Worm (Caenorhabditis elegans) whole organism, late embryonic: ENCODE data around the gene R10D12.13.
A peak's percentile ranks its signal among the peaks of the same experiment; 100 is the strongest.

ENCODE experiments used
- F13H6.1 ChIP-seq: sonication (generic microtip); optimal IDR thresholded peaks from 2 replicates; lab custom pipeline; 2016; ENCODE audit warnings: missing genetic modification characterization, missing compliant biosample characterization
- K09A11.1 ChIP-seq: sonication (generic microtip); optimal IDR thresholded peaks from 2 replicates; lab custom pipeline; 2017; ENCODE audit warnings: antibody characterized with exemption, mild to moderate bottlenecking, missing genetic modification characterization, missing compliant biosample characterization; ENCODE audit not compliant: insufficient read depth
- T23F11.4 ChIP-seq: fragments of 200-800 bp; sonication (Bioruptor generic); optimal IDR thresholded peaks from 2 replicates; lab custom pipeline; 2018; ENCODE audit warnings: mild to moderate bottlenecking, missing genetic modification characterization, missing compliant biosample characterization
- Y22D7AL.16 ChIP-seq: sonication (generic microtip); optimal IDR thresholded peaks from 2 replicates; lab custom pipeline; 2016; ENCODE audit warnings: missing genetic modification characterization, missing compliant biosample characterization
- ceh-14 ChIP-seq: sonication (generic microtip); optimal IDR thresholded peaks from 2 replicates; lab custom pipeline; 2016; ENCODE audit warnings: missing genotype, missing genetic modification characterization, missing compliant biosample characterization
- ceh-19 ChIP-seq: fragments of 200-800 bp; sonication (Bioruptor generic); optimal IDR thresholded peaks from 2 replicates; lab custom pipeline; 2018; ENCODE audit warnings: mild to moderate bottlenecking, missing genetic modification characterization, missing compliant biosample characterization
- ceh-2 ChIP-seq: sonication (generic microtip); optimal IDR thresholded peaks from 2 replicates; lab custom pipeline; 2016; ENCODE audit warnings: missing genotype, missing genetic modification characterization, missing compliant biosample characterization
- ceh-22 ChIP-seq: sonication (generic microtip); optimal IDR thresholded peaks from 2 replicates; lab custom pipeline; 2017; ENCODE audit warnings: missing biosample characterization, missing genetic modification characterization
- ceh-30 ChIP-seq: fragments of 150-350 bp; optimal IDR thresholded peaks from 2 replicates; lab custom pipeline; 2014; ENCODE audit warnings: missing biosample characterization, missing genetic modification characterization
- ceh-31 ChIP-seq: sonication (generic microtip); optimal IDR thresholded peaks from 2 replicates; lab custom pipeline; 2016; ENCODE audit warnings: missing genetic modification characterization, missing compliant biosample characterization
- ceh-34 ChIP-seq: sonication (generic microtip); optimal IDR thresholded peaks from 2 replicates; lab custom pipeline; 2016; ENCODE audit warnings: mild to moderate bottlenecking, missing genetic modification characterization, missing compliant biosample characterization
- ceh-45 ChIP-seq: fragments of 200-800 bp; sonication (Bioruptor generic); IDR thresholded peaks from 2 replicates; pipeline ENCODE4 v1.3.6; 2022; ENCODE audit warnings: missing genetic modification reagents, missing genetic modification characterization, missing compliant biosample characterization
- ceh-48 ChIP-seq: sonication (generic microtip); optimal IDR thresholded peaks from 2 replicates; lab custom pipeline; 2016; ENCODE audit warnings: missing genetic modification characterization, inconsistent platforms, missing compliant biosample characterization
- ceh-6 ChIP-seq: fragments of 200-800 bp; sonication (Bioruptor generic); optimal IDR thresholded peaks from 2 replicates; lab custom pipeline; 2018; ENCODE audit warnings: mild to moderate bottlenecking, missing genetic modification characterization, missing compliant biosample characterization
- che-1 ChIP-seq: sonication (generic microtip); optimal IDR thresholded peaks from 2 replicates; lab custom pipeline; 2016; ENCODE audit warnings: mild to moderate bottlenecking, missing genetic modification characterization, missing compliant biosample characterization
- dmd-4 ChIP-seq: sonication (generic microtip); optimal IDR thresholded peaks from 2 replicates; lab custom pipeline; 2016; ENCODE audit warnings: borderline replicate concordance, missing genetic modification characterization, missing compliant biosample characterization
- elt-2 ChIP-seq: sonication (generic microtip); optimal IDR thresholded peaks from 2 replicates; lab custom pipeline; 2016; ENCODE audit warnings: missing genetic modification reagents, missing genetic modification characterization, missing compliant biosample characterization
- ets-4 ChIP-seq: sonication (generic microtip); optimal IDR thresholded peaks from 2 replicates; lab custom pipeline; 2016; ENCODE audit warnings: missing genetic modification characterization, missing compliant biosample characterization
- eyg-1 ChIP-seq: sonication (generic microtip); optimal IDR thresholded peaks from 2 replicates; lab custom pipeline; 2016; ENCODE audit warnings: missing genotype, missing genetic modification characterization, missing compliant biosample characterization
- fax-1 ChIP-seq: sonication (generic microtip); optimal IDR thresholded peaks from 2 replicates; lab custom pipeline; 2016; ENCODE audit warnings: missing genotype, missing genetic modification characterization, missing compliant biosample characterization
- hlh-13 ChIP-seq: fragments of 200-800 bp; sonication (Bioruptor generic); optimal IDR thresholded peaks from 2 replicates; lab custom pipeline; 2018; ENCODE audit warnings: mild to moderate bottlenecking, missing genetic modification characterization, missing compliant biosample characterization
- lin-11 ChIP-seq: fragments of 200-800 bp; sonication (Bioruptor generic); optimal IDR thresholded peaks from 2 replicates; lab custom pipeline; 2018; ENCODE audit warnings: mild to moderate bottlenecking, missing genetic modification characterization, missing compliant biosample characterization
- madf-2 ChIP-seq: sonication (generic microtip); optimal IDR thresholded peaks from 2 replicates; lab custom pipeline; 2017; ENCODE audit warnings: missing genetic modification characterization, missing compliant biosample characterization
- nfya-1 ChIP-seq: sonication (generic microtip); optimal IDR thresholded peaks from 2 replicates; lab custom pipeline; 2017; ENCODE audit warnings: missing genetic modification characterization, mild to moderate bottlenecking, missing compliant biosample characterization, antibody characterized with exemption, moderate library complexity
- npax-4 ChIP-seq: sonication (generic microtip); optimal IDR thresholded peaks from 2 replicates; lab custom pipeline; 2016; ENCODE audit warnings: missing genetic modification characterization, missing compliant biosample characterization
- pat-9 ChIP-seq: fragments of 200-800 bp; sonication (Bioruptor generic); optimal IDR thresholded peaks from 2 replicates; lab custom pipeline; 2018; ENCODE audit warnings: mild to moderate bottlenecking, missing genetic modification characterization, moderate library complexity, missing compliant biosample characterization
- pax-1 ChIP-seq: fragments of 150-350 bp; optimal IDR thresholded peaks from 2 replicates; lab custom pipeline; 2014; ENCODE audit warnings: missing biosample characterization, missing genetic modification characterization
- pha-4 ChIP-seq: fragments of 150-350 bp; optimal IDR thresholded peaks from 2 replicates; lab custom pipeline; 2018; ENCODE audit warnings: missing biosample characterization, missing genetic modification reagents, missing genetic modification characterization
- pqm-1 ChIP-seq: sonication (generic microtip); optimal IDR thresholded peaks from 2 replicates; lab custom pipeline; 2016; ENCODE audit warnings: missing genetic modification characterization, missing compliant biosample characterization
- pros-1 ChIP-seq: fragments of 150-350 bp; optimal IDR thresholded peaks from 2 replicates; lab custom pipeline; 2014; ENCODE audit warnings: missing biosample characterization, missing genetic modification reagents, missing genetic modification characterization
- ref-2 ChIP-seq: sonication (generic microtip); optimal IDR thresholded peaks from 2 replicates; lab custom pipeline; 2016; ENCODE audit warnings: missing genetic modification characterization, missing compliant biosample characterization
- sox-2 ChIP-seq: fragments of 200-800 bp; sonication (Bioruptor generic); IDR thresholded peaks from 2 replicates; pipeline ENCODE4 v1.3.6; 2022; ENCODE audit warnings: missing genetic modification reagents, missing genetic modification characterization, missing compliant biosample characterization
- sox-4 ChIP-seq: sonication (generic microtip); optimal IDR thresholded peaks from 2 replicates; lab custom pipeline; 2017; ENCODE audit warnings: mild to moderate bottlenecking, missing genetic modification characterization, inconsistent platforms, missing compliant biosample characterization
- tbx-2 ChIP-seq: sonication (generic microtip); optimal IDR thresholded peaks from 2 replicates; lab custom pipeline; 2016; ENCODE audit warnings: missing genetic modification characterization, missing compliant biosample characterization
- tbx-7 ChIP-seq: sonication (generic microtip); optimal IDR thresholded peaks from 2 replicates; lab custom pipeline; 2016; ENCODE audit warnings: missing genotype, missing genetic modification characterization, missing compliant biosample characterization
- ttx-3 ChIP-seq: sonication (generic microtip); optimal IDR thresholded peaks from 2 replicates; lab custom pipeline; 2016; ENCODE audit warnings: missing genetic modification reagents, missing genetic modification characterization, missing compliant biosample characterization
- unc-3 ChIP-seq, 2 experiments: fragments of 200-800 bp in 1 of 2; sonication (Bioruptor generic) in 1 of 2; sonication (generic microtip) in 1 of 2; conservative IDR thresholded peaks in 1 of 2; optimal IDR thresholded peaks in 1 of 2; 2 replicates each; pipeline versions ENCODE4 v1.3.6 to Lab custom; 2016 to 2022; ENCODE audit warnings: missing compliant biosample characterization in 2 of 2, missing genetic modification characterization in 2 of 2, missing genetic modification reagents in 1 of 2
- unc-55 ChIP-seq: sonication (generic microtip); optimal IDR thresholded peaks from 2 replicates; lab custom pipeline; 2017; ENCODE audit warnings: missing biosample characterization, missing genetic modification reagents, missing genetic modification characterization
- unc-86 ChIP-seq: sonication (generic microtip); optimal IDR thresholded peaks from 2 replicates; lab custom pipeline; 2016; ENCODE audit warnings: missing genetic modification characterization, missing compliant biosample characterization

The R10D12.13 gene

DNA sequence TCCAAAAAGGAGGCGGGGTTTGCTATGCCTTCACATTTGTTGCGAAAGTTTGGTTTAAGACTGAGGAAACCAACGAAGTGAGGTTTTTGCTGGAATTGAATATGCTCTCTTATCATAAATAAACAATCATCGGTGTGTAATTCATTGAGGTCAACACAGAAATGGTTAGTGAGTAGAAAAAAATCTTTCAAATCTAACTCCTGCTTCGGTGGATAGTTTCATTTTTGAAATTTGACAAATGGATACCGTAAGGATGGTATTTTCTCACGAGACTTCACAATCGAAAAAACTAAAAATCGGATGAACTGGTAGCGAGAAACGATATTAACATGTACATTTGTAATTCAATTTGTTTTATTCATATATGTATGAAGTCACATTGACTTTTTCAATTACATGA, 18.6 kb downstream of the R10D12.13 start, which contains the start of gene eol-1:
Gene eol-1, minus strand, starts transcription at position 101 of the 400 bp plus-strand sequence.
- TF ChIP-seq tbx-2 (tag; lab: Kevin White, UChicago) (no peak), tbx-7 (tag; lab: Kevin White, UChicago) (no peak), ceh-22 (no peak), unc-3 (GFP tag; conservative IDR thresholded peaks at IDR 0.05; lab: Robert Waterston, UW) (no peak), unc-3 (tag; optimal IDR thresholded peaks at IDR 0.05; lab: Kevin White, UChicago) (no peak), ceh-48 (tag; lab: Kevin White, UChicago) (no peak), ceh-30 (tag; lab: Kevin White, UChicago) (no peak), T23F11.4 (GFP tag; lab: Kevin White, UChicago) (no peak), pat-9 (tag; lab: Kevin White, UChicago) (no peak), madf-2 (tag; lab: Kevin White, UChicago) (no peak), ets-4 (no peak), eyg-1 (tag; lab: Kevin White, UChicago) (no peak), ceh-14 (no peak)

DNA sequence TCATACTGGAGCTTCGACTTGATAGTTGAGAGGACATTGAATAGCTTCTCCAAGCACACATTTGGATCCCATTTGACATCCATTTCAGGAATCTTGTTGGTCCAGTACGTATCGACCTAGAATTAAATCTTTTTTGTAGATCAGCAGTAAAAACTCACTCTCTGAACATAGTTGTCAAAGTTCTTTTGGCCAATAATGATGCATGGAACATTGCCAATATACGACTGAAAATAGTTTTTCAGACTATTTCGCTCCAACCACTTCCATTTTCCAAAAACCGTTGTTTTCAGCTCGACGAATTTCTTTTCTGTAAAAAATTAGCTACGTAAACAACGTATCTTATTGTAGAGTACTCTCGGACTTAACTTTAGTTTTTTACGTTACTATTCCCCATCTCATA, 19.5 kb downstream of the R10D12.13 start:
- TF ChIP-seq ref-2 (tag; lab: Kevin White, UChicago) (no peak), ttx-3 (tag; lab: Kevin White, UChicago) (no peak), pqm-1 (tag; lab: Kevin White, UChicago) (no peak), nfya-1 (tag; lab: Kevin White, UChicago) (no peak), tbx-2 (tag; lab: Kevin White, UChicago) (no peak), K09A11.1 (tag; lab: Kevin White, UChicago) (no peak), ceh-2 (no peak), pros-1 (tag; lab: Kevin White, UChicago) (no peak)

DNA sequence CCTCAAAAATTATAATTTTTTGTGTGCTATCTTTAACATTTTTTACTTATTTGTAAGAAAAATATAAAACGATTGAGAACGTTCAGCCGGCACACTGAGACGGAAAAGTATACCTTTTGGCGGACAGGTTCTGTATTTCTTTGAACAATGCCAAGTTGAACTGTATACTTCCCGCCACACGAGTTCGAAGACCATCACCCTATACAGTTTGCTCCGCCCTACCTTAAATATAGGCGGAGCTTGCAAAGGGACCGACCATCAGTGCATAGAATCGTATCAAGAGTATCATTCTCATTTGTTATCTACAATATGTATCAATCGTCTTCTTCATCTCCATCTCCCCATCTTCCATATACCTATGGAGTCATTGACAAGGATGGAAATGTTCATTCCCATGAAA, 22.6 kb downstream of the R10D12.13 start, which contains the start of gene end-1:
Gene end-1, plus strand, starts transcription at position 301 of the 400 bp plus-strand sequence.
- TF ChIP-seq dmd-4: no peak
- TF ChIP-seq ceh-31 (tag; lab: Kevin White, UChicago): no peak
- TF ChIP-seq npax-4 (tag; lab: Kevin White, UChicago): no peak
- TF ChIP-seq elt-2: no peak
- no peak for TF ChIP-seq unc-3 (GFP tag; conservative IDR thresholded peaks at IDR 0.05; lab: Robert Waterston, UW)
- no peak for TF ChIP-seq unc-3 (tag; optimal IDR thresholded peaks at IDR 0.05; lab: Kevin White, UChicago)
- TF ChIP-seq pax-1 (tag; lab: Kevin White, UChicago): no peak
- TF ChIP-seq che-1 (tag; lab: Kevin White, UChicago): no peak
- no peak for TF ChIP-seq hlh-13 (GFP tag; lab: Kevin White, UChicago)
- TF ChIP-seq tbx-2 (tag; lab: Kevin White, UChicago): no peak
- no peak for TF ChIP-seq sox-4 (tag; lab: Kevin White, UChicago)

DNA sequence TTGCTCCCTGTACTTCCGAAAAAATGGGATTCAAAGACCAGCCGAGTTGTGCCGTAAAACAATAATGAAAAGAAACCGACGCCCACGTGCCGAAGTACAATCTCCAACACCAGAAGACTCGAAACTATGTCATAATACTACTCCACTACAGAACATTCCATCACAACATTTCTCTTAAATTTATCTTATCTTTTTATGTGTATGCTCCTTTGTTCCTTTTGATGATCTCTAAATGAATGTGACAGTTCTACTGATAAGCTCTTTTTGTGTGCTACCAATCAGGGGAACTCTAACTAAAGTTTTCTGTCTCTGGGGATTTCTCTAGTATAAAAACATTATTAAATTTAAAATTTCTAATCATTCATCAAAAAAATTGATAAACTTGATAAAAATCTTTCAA, 24.6 kb downstream of the R10D12.13 start:
- TF ChIP-seq F13H6.1 (tag; lab: Kevin White, UChicago) (no peak), elt-2 (peak; percentile 89)

DNA sequence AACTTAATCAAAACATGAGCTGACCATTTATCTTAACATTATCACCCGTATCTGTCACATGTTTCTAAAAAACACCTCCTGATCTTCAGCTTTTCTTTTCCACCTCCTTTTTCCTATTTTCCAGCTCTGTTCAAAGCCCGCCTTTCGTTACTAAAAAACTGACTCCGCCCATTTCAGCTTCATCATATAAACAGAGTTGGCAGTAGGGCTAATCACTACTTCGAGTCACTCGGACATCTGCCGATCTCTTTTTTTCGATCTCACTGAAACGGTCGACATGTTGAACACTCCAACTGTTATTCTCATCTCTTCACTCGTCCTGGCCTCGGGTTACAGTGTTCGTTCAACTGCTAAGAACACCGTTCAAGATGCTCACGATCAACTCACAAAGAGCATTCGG, 30.3 kb downstream of the R10D12.13 start, which contains the start of gene droe-4:
Gene droe-4, plus strand, starts transcription at position 172 of the 400 bp plus-strand sequence.
- TF ChIP-seq lin-11 (no peak), fax-1 (no peak), ceh-30 (tag; lab: Kevin White, UChicago) (no peak)

DNA sequence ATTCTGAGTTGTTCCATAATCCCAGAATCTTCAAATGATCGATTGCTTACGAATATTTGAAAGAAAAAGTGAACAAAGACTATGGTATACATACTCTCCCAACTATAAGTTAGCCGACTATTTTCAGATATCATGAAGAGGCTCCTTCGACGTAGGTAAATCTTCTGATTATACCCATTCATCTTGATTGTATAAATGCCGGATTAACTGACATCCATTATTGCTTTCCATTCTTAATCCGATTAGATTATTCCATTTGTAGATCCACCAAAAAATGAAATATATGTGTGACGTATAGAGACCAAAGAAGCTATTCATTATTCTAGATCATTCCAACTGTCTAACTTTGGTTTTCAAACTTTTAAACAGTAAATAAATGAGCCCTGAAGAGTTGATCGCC, 31.3 kb downstream of the R10D12.13 start:
- TF ChIP-seq ceh-34 (tag; lab: Kevin White, UChicago): no peak
- TF ChIP-seq ceh-30 (tag; lab: Kevin White, UChicago): no peak
- no peak for TF ChIP-seq ceh-2
- TF ChIP-seq unc-86 (tag; lab: Kevin White, UChicago): no peak
- no peak for TF ChIP-seq sox-2
- TF ChIP-seq dmd-4: no peak
- TF ChIP-seq T23F11.4 (GFP tag; lab: Kevin White, UChicago): no peak
- no peak for TF ChIP-seq pha-4
- TF ChIP-seq unc-55 (GFP tag; lab: Kevin White, UChicago): no peak
- no peak for TF ChIP-seq pqm-1 (tag; lab: Kevin White, UChicago)
- no peak for TF ChIP-seq ceh-19 (GFP tag; lab: Kevin White, UChicago)
- no peak for TF ChIP-seq pax-1 (tag; lab: Kevin White, UChicago)
- TF ChIP-seq ceh-45 (GFP tag; lab: Robert Waterston, UW): no peak
- no peak for TF ChIP-seq ceh-6 (GFP tag; lab: Kevin White, UChicago)
- no peak for TF ChIP-seq che-1 (tag; lab: Kevin White, UChicago)
- TF ChIP-seq F13H6.1 (tag; lab: Kevin White, UChicago): no peak
- no peak for TF ChIP-seq Y22D7AL.16
- TF ChIP-seq, all 69 proteins: peak for 0
